Worm (Caenorhabditis elegans) whole organism, L3 larva: ENCODE data around the gene srv-34.

Experiments
- R02D3.7 ChIP-seq: fragments of 150-350 bp; optimal IDR thresholded peaks from 2 replicates; lab custom pipeline; 2014; ENCODE audit warnings: missing biosample characterization, missing genetic modification characterization
- daf-12 ChIP-seq: fragments of 150-350 bp; optimal IDR thresholded peaks from 2 replicates; lab custom pipeline; 2014; ENCODE audit warnings: missing biosample characterization, missing genetic modification reagents, missing genetic modification characterization
- elt-1 ChIP-seq: fragments of 150-350 bp; optimal IDR thresholded peaks from 2 replicates; lab custom pipeline; 2014; ENCODE audit warnings: missing biosample characterization, missing genetic modification characterization
- nfya-1 ChIP-seq: sonication (generic microtip); optimal IDR thresholded peaks from 2 replicates; lab custom pipeline; 2017; ENCODE audit warnings: missing genetic modification characterization, mild to moderate bottlenecking, missing compliant biosample characterization, antibody characterized with exemption, moderate library complexity; ENCODE audit not compliant: insufficient read depth
- nhr-25 ChIP-seq: sonication (generic microtip); optimal IDR thresholded peaks from 2 replicates; lab custom pipeline; 2017; ENCODE audit warnings: missing biosample characterization, missing genetic modification characterization
- nhr-28 ChIP-seq: fragments of 150-350 bp; optimal IDR thresholded peaks from 2 replicates; lab custom pipeline; 2014; ENCODE audit warnings: missing biosample characterization, missing genetic modification characterization
- nhr-43 ChIP-seq: sonication (generic microtip); optimal IDR thresholded peaks from 2 replicates; lab custom pipeline; 2016; ENCODE audit warnings: mild to moderate bottlenecking, missing genetic modification characterization, missing compliant biosample characterization; ENCODE audit not compliant: poor library complexity, severe bottlenecking
- nhr-77 ChIP-seq: fragments of 150-350 bp; optimal IDR thresholded peaks from 2 replicates; lab custom pipeline; 2014; ENCODE audit warnings: missing biosample characterization, missing genetic modification characterization
- skn-1 ChIP-seq: fragments of 150-350 bp; optimal IDR thresholded peaks from 2 replicates; lab custom pipeline; 2014; ENCODE audit warnings: missing biosample characterization, missing genetic modification characterization
- snpc-4 ChIP-seq: fragments of 150-350 bp; optimal IDR thresholded peaks from 2 replicates; lab custom pipeline; 2014; ENCODE audit warnings: missing biosample characterization, missing genetic modification characterization
- zag-1 ChIP-seq: fragments of 150-350 bp; optimal IDR thresholded peaks from 2 replicates; lab custom pipeline; 2014; ENCODE audit warnings: missing biosample characterization, missing genetic modification characterization

DNA sequence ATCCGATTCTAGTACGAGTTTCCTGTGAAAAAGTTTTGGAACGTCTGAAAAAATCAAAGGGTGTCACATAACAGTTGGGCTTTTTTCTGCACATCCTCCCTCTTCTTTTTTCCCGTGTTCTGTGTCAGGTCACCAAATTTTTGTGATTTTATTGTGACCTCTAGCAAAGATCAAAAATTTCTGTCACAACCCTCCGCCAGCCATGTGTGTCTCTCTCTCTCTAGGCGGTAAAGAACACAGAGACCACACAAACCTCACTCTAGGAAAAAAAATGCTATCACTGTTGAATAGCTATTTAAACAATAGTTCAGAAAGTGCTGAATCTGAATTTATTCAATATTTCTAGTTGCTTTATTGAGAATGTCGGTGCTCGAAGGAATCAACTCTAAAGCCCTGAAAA lies 16.1 kb upstream of the srv-34 start, which contains the start of gene gst-44:
- TF ChIP-seq nhr-43 (no peak), nhr-28 (tag; lab: Kevin White, UChicago) (no peak), R02D3.7 (tag; lab: Kevin White, UChicago) (no peak), zag-1 (tag; lab: Kevin White, UChicago) (no peak), nhr-25 (tag; lab: Kevin White, UChicago) (no peak), elt-1 (tag; lab: Kevin White, UChicago) (no peak), skn-1 (no peak), nhr-77 (tag; lab: Kevin White, UChicago) (no peak), daf-12 (no peak), nfya-1 (tag; lab: Kevin White, UChicago) (no peak), snpc-4 (tag; lab: Kevin White, UChicago) (no peak)
